Worm (Caenorhabditis elegans) whole organism, L3 larva: ENCODE results near the gene tmem-231.

Experiments used
- ama-1 ChIP-seq: fragments of 150-350 bp; optimal IDR thresholded peaks from 2 replicates; lab custom pipeline; 2018
- lsy-12 ChIP-seq: sonication (generic microtip); optimal IDR thresholded peaks from 2 replicates; lab custom pipeline; 2016; ENCODE audit warnings: mild to moderate bottlenecking, missing genetic modification characterization, missing compliant biosample characterization
- pha-4 ChIP-seq: fragments of 150-350 bp; optimal IDR thresholded peaks from 2 replicates; lab custom pipeline; 2014; ENCODE audit warnings: missing biosample characterization, missing genetic modification reagents, missing genetic modification characterization
- tbx-2 ChIP-seq: sonication (generic microtip); optimal IDR thresholded peaks from 2 replicates; lab custom pipeline; 2016; ENCODE audit warnings: mild to moderate bottlenecking, missing genetic modification characterization, missing compliant biosample characterization

DNA sequence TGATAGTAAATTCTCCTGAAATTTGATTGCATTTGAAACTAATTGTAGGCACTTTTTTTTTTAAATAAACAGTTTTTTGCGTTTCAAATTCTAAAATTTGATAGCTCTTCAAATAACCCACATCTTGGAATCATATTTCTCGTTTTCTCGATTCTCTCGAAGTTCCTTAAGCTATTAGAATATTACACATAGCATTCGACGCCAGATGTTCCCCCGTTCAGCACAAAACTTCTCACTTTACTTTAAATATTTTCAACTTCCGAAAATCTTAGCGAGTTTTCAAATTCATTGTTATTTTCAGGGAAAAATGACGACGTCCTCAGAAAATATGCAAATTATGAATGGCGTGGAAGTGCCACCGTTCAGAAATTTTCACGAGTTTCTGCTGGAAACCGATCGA lies 46.9 kb upstream of the tmem-231 start, which contains the start of gene praf-3:
- no peak for TF ChIP-seq ama-1
- TF ChIP-seq pha-4 (tag; lab: Kevin White, UChicago): no peak
- no peak for TF ChIP-seq tbx-2 (tag; lab: Kevin White, UChicago)
- no peak for TF ChIP-seq lsy-12 (tag; lab: Kevin White, UChicago)
